Worm (Caenorhabditis elegans): Measurements from ENCODE around the gene ugt-32.

Gene ugt-32

DNA sequence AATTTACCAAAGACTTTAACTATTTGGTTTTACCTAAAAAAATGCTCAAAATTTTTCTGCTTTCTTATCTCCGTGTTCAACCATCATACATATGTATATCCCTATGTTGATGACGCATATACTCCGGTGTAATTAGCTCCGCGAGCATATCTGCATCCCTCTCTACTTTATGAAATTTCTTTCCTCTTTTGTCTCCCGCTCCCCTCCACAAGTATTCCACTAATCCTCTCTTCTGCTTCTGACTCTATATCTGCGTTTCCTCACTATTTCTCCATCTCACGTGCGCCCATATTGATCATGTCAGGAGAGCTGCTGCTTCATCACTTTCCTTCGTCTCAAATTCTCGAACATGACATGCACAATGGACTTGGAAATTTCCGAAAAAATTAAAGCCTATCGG, 28.9 kb downstream of the ugt-32 start, which contains the start of gene H10D18.1:
Gene H10D18.1, plus strand, starts transcription at position 277 of the 400 bp plus-strand sequence.
- TF ChIP-seq ham-2 (GFP tag; optimal IDR thresholded peaks at IDR 0.05) (no peak), mls-2 (tag; optimal IDR thresholded peaks at IDR 0.05) (no peak), cnd-1 (tag; optimal IDR thresholded peaks at IDR 0.05) (no peak), ces-1 (GFP tag; optimal IDR thresholded peaks at IDR 0.05) (peak; percentile 22), elt-3 (tag; optimal IDR thresholded peaks at IDR 0.05) (no peak), mep-1 (tag; optimal IDR thresholded peaks at IDR 0.05) (no peak)

DNA sequence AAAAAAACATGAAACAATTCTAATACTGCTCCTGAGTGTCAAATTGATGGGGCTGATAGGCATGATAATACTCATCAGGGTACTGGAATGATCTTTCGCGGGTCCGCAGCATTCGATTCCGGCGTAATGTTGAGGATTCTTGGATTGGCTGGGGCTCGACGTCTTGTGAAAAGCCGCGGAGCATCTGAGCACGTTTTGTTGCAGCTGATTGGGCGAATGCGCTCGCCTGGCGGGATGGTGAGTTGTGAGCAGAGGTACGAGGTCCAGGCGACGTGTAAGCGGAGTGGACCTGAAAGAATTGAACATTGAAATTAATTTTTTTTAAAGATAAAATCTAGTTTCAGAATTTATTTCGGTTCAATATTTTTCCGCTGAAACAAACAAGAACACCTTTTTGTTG, 29.8 kb downstream of the ugt-32 start:
- TF ChIP-seq unc-62 (GFP tag; optimal IDR thresholded peaks at IDR 0.05) (no peak), tbx-8 (GFP tag; optimal IDR thresholded peaks at IDR 0.05) (no peak), mep-1 (tag; optimal IDR thresholded peaks at IDR 0.05) (no peak), elt-1 (tag; optimal IDR thresholded peaks at IDR 0.05; ENCODE audit: borderline replicate concordance, insufficient read depth) (no peak), drap-1 (GFP tag; optimal IDR thresholded peaks at IDR 0.05) (no peak), ceh-83 (GFP tag; optimal IDR thresholded peaks at IDR 0.05) (no peak), M03D4.4 (tag; optimal IDR thresholded peaks at IDR 0.05) (no peak), lsy-2 (tag; optimal IDR thresholded peaks at IDR 0.05) (no peak), hlh-1 (tag; optimal IDR thresholded peaks at IDR 0.05) (no peak), ceh-39 (tag; optimal IDR thresholded peaks at IDR 0.05) (no peak), mab-5 (tag; optimal IDR thresholded peaks at IDR 0.05) (no peak)

DNA sequence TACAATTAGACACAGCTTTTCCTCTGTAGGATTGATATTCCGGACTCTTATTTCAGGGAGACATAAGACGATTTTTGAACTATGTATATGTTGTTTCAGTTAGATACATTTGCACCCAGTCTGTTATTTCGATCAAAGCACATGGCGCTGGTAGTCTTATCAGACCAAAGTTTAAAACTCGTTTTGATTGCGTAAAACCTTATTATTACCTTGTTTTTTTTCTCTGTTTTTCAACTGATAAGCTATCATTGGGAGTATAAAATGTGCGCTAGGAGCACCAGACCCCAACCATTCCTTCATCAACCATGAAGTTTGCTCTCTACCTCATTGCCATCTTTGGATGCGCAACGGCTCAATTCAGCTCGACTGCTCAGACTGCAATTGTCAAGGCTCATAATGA, 31.5 kb downstream of the ugt-32 start, which contains the start of gene scl-12:
Gene scl-12, plus strand, starts transcription at position 301 of the 400 bp plus-strand sequence.
- no peak for TF ChIP-seq nhr-76 (tag; optimal IDR thresholded peaks at IDR 0.05)
- no peak for TF ChIP-seq lsy-2 (tag; optimal IDR thresholded peaks at IDR 0.05)
- no peak for TF ChIP-seq hlh-1 (tag; optimal IDR thresholded peaks at IDR 0.05)
- TF ChIP-seq M03D4.4 (tag; optimal IDR thresholded peaks at IDR 0.05): no peak
- TF ChIP-seq sem-2 (GFP tag; optimal IDR thresholded peaks at IDR 0.05): no peak
- TF ChIP-seq snpc-4 (tag; optimal IDR thresholded peaks at IDR 0.05): no peak
- TF ChIP-seq nhr-237 (tag; optimal IDR thresholded peaks at IDR 0.05): no peak
- no peak for TF ChIP-seq sptf-1 (tag; optimal IDR thresholded peaks at IDR 0.05)
- TF ChIP-seq unc-120 (tag; optimal IDR thresholded peaks at IDR 0.05; ENCODE audit: poor library complexity, severe bottlenecking): no peak
- no peak for TF ChIP-seq mab-5 (tag; optimal IDR thresholded peaks at IDR 0.05)

DNA sequence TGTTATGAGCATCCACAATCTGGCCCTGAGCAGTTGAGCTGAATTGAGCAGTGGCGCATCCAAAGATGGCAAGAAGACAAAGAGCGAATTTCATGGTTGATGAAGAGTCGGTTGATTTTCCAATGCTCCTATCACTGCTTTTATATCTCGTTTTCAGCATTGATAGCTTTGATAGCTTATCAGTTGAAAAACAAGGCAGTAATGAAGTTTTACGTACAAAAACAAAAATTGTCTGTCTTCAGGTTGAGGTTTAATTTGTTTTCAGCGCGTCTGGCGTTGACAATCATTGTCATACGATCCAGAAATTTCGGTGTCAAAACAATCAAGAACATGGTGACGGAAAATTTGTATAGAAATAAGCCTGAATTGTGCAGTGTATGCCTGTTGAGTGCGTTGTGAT, 32.3 kb downstream of the ugt-32 start, which contains the start of gene scl-13:
Gene scl-13, minus strand, starts transcription at position 101 of the 400 bp plus-strand sequence.
- no peak for TF ChIP-seq nhr-237 (tag; optimal IDR thresholded peaks at IDR 0.05)
- no peak for TF ChIP-seq ceh-83 (GFP tag; optimal IDR thresholded peaks at IDR 0.05)
- TF ChIP-seq nhr-2 (tag; optimal IDR thresholded peaks at IDR 0.05): no peak
- TF ChIP-seq M03D4.4 (tag; optimal IDR thresholded peaks at IDR 0.05): no peak
- no peak for TF ChIP-seq lsy-2 (tag; optimal IDR thresholded peaks at IDR 0.05)
- no peak for TF ChIP-seq cnd-1 (tag; optimal IDR thresholded peaks at IDR 0.05)
- no peak for TF ChIP-seq ceh-43 (GFP tag; optimal IDR thresholded peaks at IDR 0.05)
- no peak for TF ChIP-seq elt-1 (tag; optimal IDR thresholded peaks at IDR 0.05; ENCODE audit: borderline replicate concordance, insufficient read depth)
- TF ChIP-seq lin-32 (GFP tag; optimal IDR thresholded peaks at IDR 0.05): no peak
- TF ChIP-seq mls-2 (tag; optimal IDR thresholded peaks at IDR 0.05): no peak
- no peak for TF ChIP-seq sem-2 (GFP tag; optimal IDR thresholded peaks at IDR 0.05)
- no peak for TF ChIP-seq unc-39 (tag; optimal IDR thresholded peaks at IDR 0.05)
- no peak for TF ChIP-seq ces-1 (GFP tag; optimal IDR thresholded peaks at IDR 0.05)
- TF ChIP-seq hlh-1 (tag; optimal IDR thresholded peaks at IDR 0.05): no peak
- TF ChIP-seq snpc-4 (tag; optimal IDR thresholded peaks at IDR 0.05): no peak
- no peak for TF ChIP-seq mep-1 (tag; optimal IDR thresholded peaks at IDR 0.05)
- TF ChIP-seq mab-5 (tag; optimal IDR thresholded peaks at IDR 0.05): no peak

DNA sequence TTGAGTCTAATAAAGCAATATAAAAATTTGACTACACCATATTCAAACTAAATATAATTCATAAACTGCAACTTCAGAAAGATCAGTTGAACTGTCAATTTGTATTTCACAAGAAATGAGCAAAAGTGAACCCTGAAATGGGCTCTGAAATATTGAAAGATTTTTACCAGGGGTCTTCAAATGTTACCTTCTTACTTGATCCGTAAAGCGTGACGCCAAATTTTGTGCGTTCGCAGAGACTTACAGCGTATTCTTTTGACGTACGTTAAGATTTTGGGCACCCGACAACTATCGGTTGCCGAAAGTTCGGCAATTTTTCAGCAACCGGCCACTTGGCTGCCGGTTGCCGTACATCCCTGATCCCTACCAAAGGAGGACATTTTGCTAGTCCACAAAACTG, 33.8 kb downstream of the ugt-32 start:
- no peak for TF ChIP-seq flh-1 (GFP tag; optimal IDR thresholded peaks at IDR 0.05)
- TF ChIP-seq unc-120 (tag; optimal IDR thresholded peaks at IDR 0.05; ENCODE audit: poor library complexity, severe bottlenecking): no peak
- TF ChIP-seq nhr-76 (tag; optimal IDR thresholded peaks at IDR 0.05): no peak
- TF ChIP-seq ceh-39 (tag; optimal IDR thresholded peaks at IDR 0.05): no peak
- TF ChIP-seq ceh-43 (GFP tag; optimal IDR thresholded peaks at IDR 0.05): no peak
- no peak for TF ChIP-seq sptf-1 (tag; optimal IDR thresholded peaks at IDR 0.05)
- TF ChIP-seq mls-2 (tag; optimal IDR thresholded peaks at IDR 0.05): no peak
- TF ChIP-seq pha-4 (tag; optimal IDR thresholded peaks at IDR 0.05): no peak
- TF ChIP-seq M03D4.4 (tag; optimal IDR thresholded peaks at IDR 0.05): no peak
- no peak for TF ChIP-seq sem-2 (GFP tag; optimal IDR thresholded peaks at IDR 0.05)
- TF ChIP-seq nhr-237 (tag; optimal IDR thresholded peaks at IDR 0.05): no peak

DNA sequence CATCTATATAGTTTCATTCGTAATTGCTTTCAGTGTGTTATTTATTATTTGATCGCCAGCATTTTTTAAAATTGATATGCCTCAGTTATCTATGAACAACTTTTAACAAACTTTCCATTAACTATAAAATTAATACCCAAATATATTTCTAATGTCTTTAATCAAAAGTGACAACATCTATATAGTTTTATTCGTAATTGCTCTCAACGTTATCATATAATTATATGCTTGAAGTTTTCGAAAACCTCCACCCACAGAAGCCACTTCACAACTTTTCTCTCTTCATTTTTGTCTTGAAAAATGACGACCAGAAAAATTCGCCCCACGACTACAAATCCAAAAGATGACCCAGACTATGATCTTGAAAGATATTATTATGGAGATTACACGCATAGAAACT, 35.5 kb downstream of the ugt-32 start, which contains the start of gene srw-6:
Gene srw-6, plus strand, starts transcription at position 301 of the 400 bp plus-strand sequence.
- no peak for TF ChIP-seq sem-2 (GFP tag; optimal IDR thresholded peaks at IDR 0.05)
- TF ChIP-seq unc-120 (tag; optimal IDR thresholded peaks at IDR 0.05; ENCODE audit: poor library complexity, severe bottlenecking): no peak
- TF ChIP-seq ceh-83 (GFP tag; optimal IDR thresholded peaks at IDR 0.05): no peak
- no peak for TF ChIP-seq flh-1 (GFP tag; optimal IDR thresholded peaks at IDR 0.05)
- no peak for TF ChIP-seq elt-3 (tag; optimal IDR thresholded peaks at IDR 0.05)
- no peak for TF ChIP-seq unc-62 (GFP tag; optimal IDR thresholded peaks at IDR 0.05)
- TF ChIP-seq ceh-43 (GFP tag; optimal IDR thresholded peaks at IDR 0.05): no peak
- no peak for TF ChIP-seq nhr-12 (tag; optimal IDR thresholded peaks at IDR 0.05)
- TF ChIP-seq nhr-237 (tag; optimal IDR thresholded peaks at IDR 0.05): no peak
